Worm (Caenorhabditis elegans): Measurements from ENCODE around the gene C04F5.2.

C04F5.2 gene

DNA sequence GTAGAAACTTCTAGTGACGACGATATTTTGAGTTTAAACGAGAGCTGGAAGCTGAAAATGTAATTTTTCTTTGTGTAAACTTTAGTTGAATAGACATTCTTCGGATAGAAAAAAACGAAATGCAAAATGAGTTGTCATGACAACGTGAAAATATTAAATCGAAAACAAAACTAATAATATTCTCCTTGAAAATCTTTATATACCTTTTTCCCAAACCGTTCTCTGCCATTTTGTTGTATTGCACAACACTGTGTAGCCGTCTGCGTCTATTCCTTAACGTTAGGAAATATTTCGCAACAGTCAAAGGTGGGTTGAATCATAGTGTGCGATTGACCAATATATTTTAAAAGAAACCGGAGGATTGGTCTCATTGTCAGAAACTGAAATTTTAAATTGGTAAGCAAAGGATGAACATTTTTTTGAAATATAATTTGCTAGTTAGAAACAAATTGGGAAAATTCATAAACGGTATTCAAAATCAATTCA lies 16.0 kb downstream of the C04F5.2 start, which contains the start of gene Y58A7A.3:
Gene Y58A7A.3, minus strand, starts transcription at position 51 of the 486 bp plus-strand sequence.
- TF ChIP-seq ets-7 (tag; optimal IDR thresholded peaks at IDR 0.05) (no peak), ceh-36 (tag; optimal IDR thresholded peaks at IDR 0.05) (no peak), tra-4 (tag; optimal IDR thresholded peaks at IDR 0.05) (no peak), sea-1 (GFP tag; conservative IDR thresholded peaks at IDR 0.05) (no peak), flt-1 (GFP tag; IDR thresholded peaks at IDR 0.05) (no peak), hnd-1 (tag; optimal IDR thresholded peaks at IDR 0.05) (no peak), ceh-13 (GFP tag; optimal IDR thresholded peaks at IDR 0.05) (no peak)

DNA sequence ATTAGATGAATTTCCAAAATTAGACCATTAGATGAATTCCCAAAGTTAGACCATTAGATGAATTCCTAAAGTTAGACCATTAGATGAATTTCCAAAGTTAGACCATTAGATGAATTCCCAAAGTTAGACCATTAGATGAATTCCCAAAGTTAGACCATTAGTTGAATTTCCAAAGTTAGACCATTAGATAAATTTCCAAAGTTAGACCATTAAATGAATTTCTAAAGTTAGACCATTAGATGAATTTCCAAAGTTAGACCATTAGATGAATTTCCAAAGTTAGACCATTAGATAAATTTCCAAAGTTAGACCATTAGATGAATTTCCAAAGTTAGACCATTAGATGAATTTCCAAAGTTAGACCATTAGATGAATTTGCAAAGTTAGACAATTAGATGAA lies 21.6 kb downstream of the C04F5.2 start:
- TF ChIP-seq tbx-11 (GFP tag; IDR thresholded peaks at IDR 0.05) = peak; percentile 88
- TF ChIP-seq tbx-37 (GFP tag; conservative IDR thresholded peaks at IDR 0.05) = peak; percentile 81
- peak; percentile 83 for TF ChIP-seq sea-1 (GFP tag; conservative IDR thresholded peaks at IDR 0.05)

DNA sequence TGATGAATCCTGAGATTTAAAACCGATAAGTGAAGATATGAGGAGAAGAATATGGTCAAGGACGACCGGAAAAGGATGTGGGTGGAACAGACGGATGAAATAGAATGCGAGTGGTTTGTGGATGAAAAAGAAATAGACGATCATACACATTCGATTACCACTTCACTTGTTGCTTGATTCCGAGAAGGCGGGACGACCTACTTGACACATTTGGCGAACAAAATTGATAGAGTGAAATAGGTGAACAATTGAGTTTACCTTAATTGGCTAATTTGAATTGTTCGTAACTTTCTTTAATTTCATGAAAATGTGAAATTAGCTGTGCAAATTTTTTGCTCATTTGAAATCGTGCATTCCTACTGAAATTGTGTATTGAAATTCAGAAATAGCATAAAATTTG lies 24.9 kb downstream of the C04F5.2 start, which contains the start of gene Y58A7A.2:
Gene Y58A7A.2, minus strand, starts transcription at position 101 of the 400 bp plus-strand sequence.
- no peak for TF ChIP-seq scrt-1 (GFP tag; IDR thresholded peaks at IDR 0.05)
- no peak for TF ChIP-seq flt-1 (GFP tag; IDR thresholded peaks at IDR 0.05)
- TF ChIP-seq sea-1 (GFP tag; conservative IDR thresholded peaks at IDR 0.05) = no peak
- TF ChIP-seq pes-1 (GFP tag; IDR thresholded peaks at IDR 0.05) = no peak
- TF ChIP-seq B0310.2 (tag; optimal IDR thresholded peaks at IDR 0.05) = no peak
- TF ChIP-seq ceh-13 (GFP tag; optimal IDR thresholded peaks at IDR 0.05) = no peak

DNA sequence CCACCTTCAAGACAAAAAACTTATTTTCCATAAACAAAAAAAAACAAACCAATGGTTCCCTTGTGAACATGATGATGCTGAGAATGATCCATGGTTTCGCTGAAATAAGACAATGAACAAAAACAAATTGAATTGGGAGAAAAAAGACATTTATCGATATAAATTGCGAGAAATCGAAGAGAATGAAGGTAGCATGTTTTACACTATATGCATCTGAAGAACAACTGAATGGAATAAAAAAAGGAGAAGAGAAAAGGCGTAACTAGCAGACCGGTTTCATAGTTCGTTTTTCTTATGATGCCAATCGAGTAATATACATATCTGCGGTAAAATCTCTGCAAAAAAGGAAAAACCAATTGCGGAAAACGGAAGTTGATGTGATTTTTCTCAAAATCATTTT lies 27.5 kb downstream of the C04F5.2 start, which contains the start of gene Y58A7A.1:
Gene Y58A7A.1, minus strand, starts transcription at position 101 of the 400 bp plus-strand sequence.
- TF ChIP-seq hmbx-1 (tag; optimal IDR thresholded peaks at IDR 0.05) (no peak), hmg-4 (GFP tag; optimal IDR thresholded peaks at IDR 0.05) (no peak), F13C5.2 (tag; optimal IDR thresholded peaks at IDR 0.05) (no peak), hnd-1 (tag; optimal IDR thresholded peaks at IDR 0.05) (no peak), flt-1 (GFP tag; IDR thresholded peaks at IDR 0.05) (no peak), ceh-36 (tag; optimal IDR thresholded peaks at IDR 0.05) (no peak), tra-4 (tag; optimal IDR thresholded peaks at IDR 0.05) (no peak), ceh-13 (GFP tag; optimal IDR thresholded peaks at IDR 0.05) (no peak), scrt-1 (GFP tag; IDR thresholded peaks at IDR 0.05) (no peak), ets-7 (tag; optimal IDR thresholded peaks at IDR 0.05) (no peak), B0310.2 (tag; optimal IDR thresholded peaks at IDR 0.05) (no peak), aly-1 (tag; optimal IDR thresholded peaks at IDR 0.05) (no peak)

DNA sequence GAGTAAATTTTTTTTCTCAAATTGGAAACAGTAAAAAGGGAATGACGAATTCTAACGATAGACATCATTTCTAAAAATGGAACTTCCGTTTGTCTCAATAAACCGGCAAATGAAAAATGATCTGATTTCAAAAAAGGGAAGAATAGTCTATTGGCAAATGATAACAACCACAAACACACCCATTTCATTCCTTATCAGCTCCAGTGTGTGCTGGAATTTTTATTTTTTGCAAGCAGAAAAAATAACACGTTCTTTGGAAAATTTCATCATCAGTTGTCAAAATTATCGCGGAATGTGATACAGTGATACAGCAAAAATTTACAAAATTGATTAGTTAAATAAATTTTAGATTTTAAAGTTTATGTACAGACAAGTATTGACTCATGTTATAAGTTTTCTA lies 29.5 kb downstream of the C04F5.2 start:
- no peak for TF ChIP-seq ceh-36 (tag; optimal IDR thresholded peaks at IDR 0.05)
- no peak for TF ChIP-seq F13C5.2 (tag; optimal IDR thresholded peaks at IDR 0.05)
- TF ChIP-seq ceh-13 (GFP tag; optimal IDR thresholded peaks at IDR 0.05) = no peak
- no peak for TF ChIP-seq ets-7 (tag; optimal IDR thresholded peaks at IDR 0.05)
- no peak for TF ChIP-seq flt-1 (GFP tag; IDR thresholded peaks at IDR 0.05)
- no peak for TF ChIP-seq hmg-4 (GFP tag; optimal IDR thresholded peaks at IDR 0.05)
- no peak for TF ChIP-seq tbx-11 (GFP tag; IDR thresholded peaks at IDR 0.05)
- no peak for TF ChIP-seq ama-1 (optimal IDR thresholded peaks at IDR 0.05)
- TF ChIP-seq pes-1 (GFP tag; IDR thresholded peaks at IDR 0.05) = no peak
- no peak for TF ChIP-seq scrt-1 (GFP tag; IDR thresholded peaks at IDR 0.05)
- TF ChIP-seq B0310.2 (tag; optimal IDR thresholded peaks at IDR 0.05) = no peak
- TF ChIP-seq tbx-37 (GFP tag; conservative IDR thresholded peaks at IDR 0.05) = no peak
- no peak for TF ChIP-seq sea-1 (GFP tag; conservative IDR thresholded peaks at IDR 0.05)
- TF ChIP-seq hmbx-1 (tag; optimal IDR thresholded peaks at IDR 0.05) = no peak
- no peak for TF ChIP-seq hnd-1 (tag; optimal IDR thresholded peaks at IDR 0.05)
- TF ChIP-seq aly-1 (tag; optimal IDR thresholded peaks at IDR 0.05) = no peak

DNA sequence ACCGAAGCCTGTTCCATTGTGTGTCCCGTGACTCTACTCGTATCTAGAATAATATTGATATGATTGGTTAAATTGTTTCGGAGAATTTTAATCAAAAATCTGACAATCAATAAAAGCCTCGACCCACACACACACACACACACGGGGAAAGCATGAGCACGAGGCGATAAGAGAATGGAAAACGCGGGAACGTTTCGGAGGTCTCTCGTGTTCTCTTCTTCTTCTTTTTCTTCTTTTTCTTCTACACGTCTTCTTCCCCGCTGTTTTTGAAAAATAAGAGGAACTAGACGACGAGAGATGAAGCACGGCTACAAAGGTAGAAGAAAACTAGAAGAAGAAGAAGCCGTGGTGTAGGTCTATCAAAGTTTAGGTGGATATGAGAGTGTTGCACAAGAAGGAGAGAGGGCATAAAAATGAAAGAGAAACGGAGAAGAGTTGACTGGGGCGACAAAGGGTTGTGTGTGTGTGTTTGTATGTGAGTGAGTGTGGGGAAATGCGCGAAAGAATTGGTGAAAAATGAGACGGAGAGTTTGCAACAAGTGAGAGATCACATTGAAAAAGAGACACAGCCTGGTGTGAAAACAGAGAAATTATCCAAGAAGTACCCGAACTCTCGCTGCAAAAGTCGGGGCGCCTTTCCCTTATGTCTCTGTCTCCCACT lies 32.0 kb downstream of the C04F5.2 start, which contains the start of gene mlk-1:
Gene mlk-1, minus strand, starts transcription at position 51 of the 661 bp plus-strand sequence.
- TF ChIP-seq tbx-37 (GFP tag; conservative IDR thresholded peaks at IDR 0.05) = no peak
- TF ChIP-seq F13C5.2 (tag; optimal IDR thresholded peaks at IDR 0.05) = peak; percentile 12

DNA sequence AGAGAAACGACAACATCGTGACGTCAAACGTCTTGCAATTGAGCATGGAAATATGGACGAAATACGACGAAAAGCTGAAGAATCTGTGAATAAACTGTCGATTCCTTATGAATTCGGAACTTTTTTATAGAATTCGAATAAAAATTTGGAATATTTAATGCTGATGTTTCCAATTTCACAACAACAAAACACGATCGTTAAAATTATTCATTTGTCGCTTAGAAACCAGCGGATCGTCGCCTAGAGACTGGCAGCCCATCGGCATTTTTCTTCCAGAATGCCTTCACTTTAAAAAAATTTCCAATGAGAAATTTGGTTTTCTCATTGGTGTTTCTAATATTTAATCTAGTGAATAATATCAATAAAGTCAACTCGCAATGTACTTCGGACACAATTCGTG lies 43.6 kb downstream of the C04F5.2 start, which contains the start of gene cwp-4:
Gene cwp-4, plus strand, starts transcription at position 301 of the 400 bp plus-strand sequence.
- no peak for TF ChIP-seq F13C5.2 (tag; optimal IDR thresholded peaks at IDR 0.05)

DNA sequence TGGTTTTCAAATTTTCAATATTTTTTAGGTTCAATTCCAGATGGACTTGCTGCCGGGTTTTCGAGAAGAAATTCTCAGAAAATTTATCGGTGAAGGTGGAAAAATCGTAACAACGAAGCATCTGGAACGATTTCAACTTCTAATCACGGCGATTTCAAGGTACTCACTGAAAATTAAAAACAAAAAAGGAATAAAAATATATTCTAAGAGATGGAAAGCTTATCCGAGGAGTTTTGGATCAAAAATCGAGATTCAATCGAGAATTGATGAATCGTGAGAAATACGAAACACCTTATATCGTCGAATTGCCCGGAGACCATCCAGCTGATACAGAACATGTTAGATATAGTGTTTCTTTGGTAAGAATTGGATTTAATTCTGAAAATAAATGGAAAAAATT lies 44.7 kb downstream of the C04F5.2 start, which contains the start of gene K11D12.12:
Gene K11D12.12, plus strand, starts transcription at position 29 of the 400 bp plus-strand sequence.
- TF ChIP-seq tbx-11 (GFP tag; IDR thresholded peaks at IDR 0.05) (no peak), ets-7 (tag; optimal IDR thresholded peaks at IDR 0.05) (no peak), aly-1 (tag; optimal IDR thresholded peaks at IDR 0.05) (no peak), hmbx-1 (tag; optimal IDR thresholded peaks at IDR 0.05) (no peak), tbx-37 (GFP tag; conservative IDR thresholded peaks at IDR 0.05) (no peak), hmg-4 (GFP tag; optimal IDR thresholded peaks at IDR 0.05) (no peak), scrt-1 (GFP tag; IDR thresholded peaks at IDR 0.05) (no peak), B0310.2 (tag; optimal IDR thresholded peaks at IDR 0.05) (no peak)

All from whole organism, early embryonic.